Fruit fly (Drosophila melanogaster) whole organism, adult: ENCODE measurements around the gene emc.

Experiments
- CG11617 ChIP-seq: fragments of 200-800 bp; sonication (Bioruptor generic); optimal IDR thresholded peaks from 2 replicates; lab custom pipeline; 2017; ENCODE audit warnings: mild to moderate bottlenecking, missing biosample characterization, missing genetic modification reagents, missing genetic modification characterization
- CG14711 ChIP-seq: fragments of 200-800 bp; sonication (Bioruptor generic); optimal IDR thresholded peaks from 2 replicates; lab custom pipeline; 2018; ENCODE audit warnings: missing biosample characterization, mild to moderate bottlenecking, missing genetic modification characterization, moderate library complexity
- CG33017 ChIP-seq: fragments of 200-800 bp; sonication (Bioruptor generic); optimal IDR thresholded peaks from 2 replicates; lab custom pipeline; 2018; ENCODE audit warnings: missing biosample characterization, mild to moderate bottlenecking, missing genetic modification characterization, moderate library complexity
- CG5204 ChIP-seq: fragments of 200-800 bp; sonication (Bioruptor generic); optimal IDR thresholded peaks from 2 replicates; lab custom pipeline; 2016; ENCODE audit warnings: missing biosample characterization, missing genetic modification characterization
- CG7101 ChIP-seq: fragments of 200-800 bp; sonication (Bioruptor generic); optimal IDR thresholded peaks from 2 replicates; lab custom pipeline; 2018; ENCODE audit warnings: missing biosample characterization, mild to moderate bottlenecking, missing genetic modification characterization, moderate library complexity
- Clk ChIP-seq: fragments of 200-800 bp; sonication (Bioruptor generic); optimal IDR thresholded peaks from 2 replicates; lab custom pipeline; 2017; ENCODE audit warnings: missing biosample characterization, missing genetic modification characterization
- Crg-1 ChIP-seq: fragments of 200-800 bp; sonication (Bioruptor generic); optimal IDR thresholded peaks from 2 replicates; lab custom pipeline; 2016; ENCODE audit warnings: missing biosample characterization, missing genetic modification characterization
- Mnt ChIP-seq: fragments of 200-800 bp; sonication (Bioruptor generic); optimal IDR thresholded peaks from 2 replicates; lab custom pipeline; 2016; ENCODE audit warnings: missing biosample characterization, mild to moderate bottlenecking, missing genetic modification characterization
- cic ChIP-seq: fragments of 200-800 bp; sonication (Bioruptor generic); optimal IDR thresholded peaks from 2 replicates; lab custom pipeline; 2017; ENCODE audit warnings: missing biosample characterization, mild to moderate bottlenecking, missing genetic modification characterization, moderate library complexity
- kay ChIP-seq: fragments of 200-800 bp; sonication (Bioruptor generic); peaks from one replicate; lab custom pipeline; 2016; ENCODE audit warnings: missing biosample characterization, missing genetic modification characterization, borderline replicate concordance
- tj ChIP-seq: fragments of 200-800 bp; sonication (Bioruptor generic); optimal IDR thresholded peaks from 3 replicates; lab custom pipeline; 2017; ENCODE audit warnings: missing biosample characterization, mild to moderate bottlenecking, missing genetic modification characterization, moderate library complexity
- toe ChIP-seq: fragments of 200-800 bp; sonication (Bioruptor generic); optimal IDR thresholded peaks from 2 replicates; lab custom pipeline; 2016; ENCODE audit warnings: missing biosample characterization, missing genetic modification characterization

dm6 chr3L:770157-770672, 21.0 kb downstream of the emc start:
- no peak for TF ChIP-seq kay (GFP tag; lab: Kevin White, UChicago)
- no peak for TF ChIP-seq Mnt (GFP tag; lab: Kevin White, UChicago)
- TF ChIP-seq CG7101 (tag; lab: Kevin White, UChicago): no peak
- no peak for TF ChIP-seq toe (GFP tag; lab: Kevin White, UChicago)
- no peak for TF ChIP-seq Crg-1 (GFP tag; lab: Kevin White, UChicago)
- TF ChIP-seq tj (GFP tag; lab: Kevin White, UChicago): no peak
- TF ChIP-seq Clk (GFP tag; lab: Kevin White, UChicago): no peak
- no peak for TF ChIP-seq CG33017 (tag; lab: Kevin White, UChicago)
- no peak for TF ChIP-seq CG14711 (tag; lab: Kevin White, UChicago)
- TF ChIP-seq CG11617 (GFP tag; lab: Kevin White, UChicago): no peak
- TF ChIP-seq cic (GFP tag; lab: Kevin White, UChicago): no peak
- no peak for TF ChIP-seq CG5204 (GFP tag; lab: Kevin White, UChicago)
